Fruit fly (Drosophila melanogaster) whole organism, embryonic: ENCODE measurements around the gene CG10301.

Experiments used
- ATbp ChIP-seq: fragments of 200-800 bp; sonication (Bioruptor generic); optimal IDR thresholded peaks from 2 replicates; lab custom pipeline; 2017; ENCODE audit warnings: missing biosample characterization, mild to moderate bottlenecking, missing genetic modification characterization, missing genetic modification reagents
- Awh ChIP-seq: fragments of 200-800 bp; sonication (Bioruptor generic); IDR thresholded peaks from 2 replicates; pipeline ENCODE4, ENCODE4 v1.3.6; 2022; ENCODE audit warnings: missing biosample characterization, missing genetic modification characterization
- CG11560 ChIP-seq: fragments of 200-800 bp; sonication (Bioruptor generic); IDR thresholded peaks from 3 replicates; pipeline ENCODE4 v1.3.6; 2022; ENCODE audit warnings: missing biosample characterization, missing genetic modification characterization
- CG12155 ChIP-seq: fragments of 200-800 bp; sonication (Bioruptor generic); optimal IDR thresholded peaks from 3 replicates; lab custom pipeline; 2016; ENCODE audit warnings: missing biosample characterization, missing genetic modification characterization
- CG12744 ChIP-seq: fragments of 200-800 bp; sonication (Bioruptor generic); optimal IDR thresholded peaks from 2 replicates; lab custom pipeline; 2016; ENCODE audit warnings: missing biosample characterization, missing genetic modification characterization
- CG14667 ChIP-seq: fragments of 200-800 bp; sonication (Bioruptor generic); IDR thresholded peaks from 2 replicates; pipeline ENCODE4 v1.3.6; 2022; ENCODE audit warnings: missing biosample characterization, missing genetic modification characterization
- CG15073 ChIP-seq: fragments of 200-800 bp; sonication (Bioruptor generic); optimal IDR thresholded peaks from 2 replicates; lab custom pipeline; 2016; ENCODE audit warnings: missing biosample characterization, missing genetic modification characterization
- CG15269 ChIP-seq: fragments of 200-800 bp; sonication (Bioruptor generic); optimal IDR thresholded peaks from 2 replicates; lab custom pipeline; 2018; ENCODE audit warnings: missing biosample characterization, mild to moderate bottlenecking, missing genetic modification characterization, moderate library complexity
- CG15479 ChIP-seq: fragments of 200-800 bp; sonication (Bioruptor generic); optimal IDR thresholded peaks from 3 replicates; lab custom pipeline; 2019; ENCODE audit warnings: missing biosample characterization, mild to moderate bottlenecking, missing genetic modification characterization, moderate library complexity
- CG15696 ChIP-seq: fragments of 200-800 bp; sonication (Bioruptor generic); optimal IDR thresholded peaks from 2 replicates; lab custom pipeline; 2019; ENCODE audit warnings: missing biosample characterization, mild to moderate bottlenecking, missing genetic modification characterization, moderate library complexity
- CG1647 ChIP-seq: fragments of 200-800 bp; sonication (Bioruptor generic); optimal IDR thresholded peaks from 3 replicates; lab custom pipeline; 2016; ENCODE audit warnings: missing biosample characterization, missing genetic modification characterization
- CG16779 ChIP-seq: fragments of 200-800 bp; sonication (Bioruptor generic); IDR thresholded peaks from 2 replicates; pipeline ENCODE4 v1.3.6; 2022; ENCODE audit warnings: missing biosample characterization, missing genetic modification characterization
- CG17186 ChIP-seq: fragments of 200-800 bp; sonication (Bioruptor generic); optimal IDR thresholded peaks from 3 replicates; lab custom pipeline; 2017; ENCODE audit warnings: missing biosample characterization, missing genetic modification reagents, missing genetic modification characterization
- CG18599 ChIP-seq: fragments of 200-800 bp; sonication (Bioruptor generic); optimal IDR thresholded peaks from 3 replicates; lab custom pipeline; 2017; ENCODE audit warnings: missing biosample characterization, missing genetic modification characterization, mild to moderate bottlenecking, moderate library complexity, missing genetic modification reagents
- CG32532 ChIP-seq: fragments of 200-800 bp; sonication (Bioruptor generic); IDR thresholded peaks from 2 replicates; pipeline ENCODE4 v1.3.6; 2022; ENCODE audit warnings: missing biosample characterization, missing genetic modification characterization
- CG32767 ChIP-seq: fragments of 200-800 bp; sonication (Bioruptor generic); IDR thresholded peaks from 2 replicates; pipeline ENCODE4 v1.3.6; 2022; ENCODE audit warnings: missing biosample characterization, missing genetic modification characterization
- CG3407 ChIP-seq: fragments of 200-800 bp; sonication (Bioruptor generic); optimal IDR thresholded peaks from 2 replicates; lab custom pipeline; 2018; ENCODE audit warnings: missing biosample characterization, mild to moderate bottlenecking, missing genetic modification characterization
- CG3995 ChIP-seq: fragments of 200-800 bp; sonication (Bioruptor generic); optimal IDR thresholded peaks from 3 replicates; lab custom pipeline; 2016; ENCODE audit warnings: missing biosample characterization, missing genetic modification characterization
- CG43689 ChIP-seq: fragments of 200-800 bp; sonication (Bioruptor generic); IDR thresholded peaks from 2 replicates; pipeline ENCODE4 v1.3.6; 2022; ENCODE audit warnings: missing biosample characterization, missing genetic modification characterization
- CG5180 ChIP-seq: fragments of 200-800 bp; sonication (Bioruptor generic); optimal IDR thresholded peaks from 3 replicates; lab custom pipeline; 2017; ENCODE audit warnings: missing biosample characterization, missing genetic modification characterization, mild to moderate bottlenecking, moderate library complexity, missing genetic modification reagents
- CG6854 ChIP-seq: fragments of 200-800 bp; sonication (Bioruptor generic); optimal IDR thresholded peaks from 3 replicates; lab custom pipeline; 2017; ENCODE audit warnings: missing biosample characterization, mild to moderate bottlenecking, missing genetic modification characterization
- CG8359 ChIP-seq: fragments of 200-800 bp; sonication (Bioruptor generic); optimal IDR thresholded peaks from 2 replicates; lab custom pipeline; 2017; ENCODE audit warnings: missing biosample characterization, mild to moderate bottlenecking, missing genetic modification characterization, borderline replicate concordance
- Deaf1 ChIP-seq: fragments of 200-800 bp; optimal IDR thresholded peaks from 3 replicates; lab custom pipeline; 2019; ENCODE audit warnings: missing biosample characterization, mild to moderate bottlenecking, missing genetic modification characterization, moderate library complexity
- Dp ChIP-seq: fragments of 200-800 bp; sonication (Bioruptor generic); optimal IDR thresholded peaks from 2 replicates; lab custom pipeline; 2018; ENCODE audit warnings: missing biosample characterization, mild to moderate bottlenecking, missing genetic modification characterization, moderate library complexity
- Eip74EF ChIP-seq, 2 experiments: fragments of 200-800 bp in 1 of 2; fragments of >200 bp in 1 of 2; sonication (Bioruptor generic) in 1 of 2; optimal IDR thresholded peaks; 2 replicates each; lab custom pipeline; 2017 to 2019; ENCODE audit warnings: missing biosample characterization in 2 of 2, missing genetic modification characterization in 2 of 2, mild to moderate bottlenecking in 1 of 2, moderate library complexity in 1 of 2
- Hey ChIP-seq: fragments of 200-800 bp; sonication (Bioruptor generic); optimal IDR thresholded peaks from 3 replicates; lab custom pipeline; 2018; ENCODE audit warnings: missing biosample characterization, mild to moderate bottlenecking, missing genetic modification characterization
- HmgZ ChIP-seq: fragments of 200-800 bp; sonication (Bioruptor generic); optimal IDR thresholded peaks from 2 replicates; lab custom pipeline; 2018; ENCODE audit warnings: missing biosample characterization, mild to moderate bottlenecking, missing genetic modification characterization
- Hmr ChIP-seq: fragments of 200-800 bp; sonication (Bioruptor generic); optimal IDR thresholded peaks from 3 replicates; lab custom pipeline; 2017; ENCODE audit warnings: mild to moderate bottlenecking, missing biosample characterization, missing genetic modification reagents, missing genetic modification characterization
- Nf-YA ChIP-seq: fragments of 200-800 bp; sonication (Bioruptor generic); IDR thresholded peaks from 2 replicates; pipeline ENCODE4 v1.3.6; 2022; ENCODE audit warnings: missing biosample characterization, missing genetic modification characterization
- Sox100B ChIP-seq: fragments of 200-800 bp; sonication (Bioruptor generic); optimal IDR thresholded peaks from 3 replicates; lab custom pipeline; 2018; ENCODE audit warnings: missing biosample characterization, mild to moderate bottlenecking, missing genetic modification characterization
- Ssrp ChIP-seq: fragments of 200-800 bp; sonication (Bioruptor generic); optimal IDR thresholded peaks from 2 replicates; lab custom pipeline; 2018; ENCODE audit warnings: missing biosample characterization, mild to moderate bottlenecking, missing genetic modification characterization, moderate library complexity
- abd-A ChIP-seq: fragments of 200-800 bp; sonication (Bioruptor generic); optimal IDR thresholded peaks from 3 replicates; lab custom pipeline; 2019; ENCODE audit warnings: missing biosample characterization, mild to moderate bottlenecking, missing genetic modification characterization, moderate library complexity
- al ChIP-seq: fragments of 200-800 bp; sonication (Bioruptor generic); IDR thresholded peaks from 2 replicates; pipeline ENCODE4 v1.3.6; 2022; ENCODE audit warnings: missing biosample characterization, missing genetic modification characterization
- ap ChIP-seq: fragments of 200-800 bp; sonication (Bioruptor generic); IDR thresholded peaks from 2 replicates; pipeline ENCODE4 v1.3.6; 2022; ENCODE audit warnings: missing biosample characterization, missing genetic modification characterization
- bcd ChIP-seq: fragments of 200-800 bp; sonication (Bioruptor generic); optimal IDR thresholded peaks from 2 replicates; lab custom pipeline; 2017; ENCODE audit warnings: missing biosample characterization, mild to moderate bottlenecking, missing genetic modification characterization
- br ChIP-seq: fragments of >200 bp; optimal IDR thresholded peaks from 2 replicates; lab custom pipeline; 2017
- cato ChIP-seq: fragments of 200-800 bp; sonication (Bioruptor generic); optimal IDR thresholded peaks from 2 replicates; lab custom pipeline; 2016; ENCODE audit warnings: missing biosample characterization, missing genetic modification characterization, borderline replicate concordance
- crp ChIP-seq, 2 experiments: fragments of 200-800 bp; sonication (Bioruptor generic); optimal IDR thresholded peaks; 2 replicates in 1 of 2; 3 replicates in 1 of 2; lab custom pipeline; 2017; ENCODE audit warnings: missing biosample characterization in 2 of 2, missing genetic modification characterization in 2 of 2, mild to moderate bottlenecking in 1 of 2, moderate library complexity in 1 of 2
- dm ChIP-seq: fragments of 200-800 bp; sonication (Bioruptor generic); optimal IDR thresholded peaks from 3 replicates; lab custom pipeline; 2016; ENCODE audit warnings: missing biosample characterization, missing genetic modification characterization
- dpn ChIP-seq, 2 experiments: fragments of 200-800 bp; sonication (Bioruptor generic); optimal IDR thresholded peaks; 3 replicates each; lab custom pipeline; 2016; ENCODE audit warnings: missing biosample characterization in 2 of 2, missing genetic modification characterization in 2 of 2
- emc ChIP-seq: fragments of 200-800 bp; sonication (Bioruptor generic); optimal IDR thresholded peaks from 2 replicates; lab custom pipeline; 2016; ENCODE audit warnings: missing biosample characterization, missing genetic modification characterization
- eve ChIP-seq, 2 experiments: fragments of >200 bp; optimal IDR thresholded peaks; 2 replicates each; lab custom pipeline; 2017; ENCODE audit warnings: missing biosample characterization in 2 of 2, missing genetic modification characterization in 2 of 2
- fru ChIP-seq: fragments of >200 bp; optimal IDR thresholded peaks from 2 replicates; lab custom pipeline; 2017
- hbn ChIP-seq: fragments of 200-800 bp; sonication (Bioruptor generic); IDR thresholded peaks from 2 replicates; pipeline ENCODE4 v1.3.6; 2022; ENCODE audit warnings: missing biosample characterization, missing genetic modification characterization; ENCODE audit not compliant: partially characterized antibody
- kah ChIP-seq: fragments of 200-800 bp; sonication (Bioruptor generic); optimal IDR thresholded peaks from 2 replicates; lab custom pipeline; 2018; ENCODE audit warnings: missing biosample characterization, mild to moderate bottlenecking, missing genetic modification characterization
- klu ChIP-seq: fragments of 200-800 bp; sonication (Bioruptor generic); IDR thresholded peaks from 2 replicates; pipeline ENCODE4 v1.3.6; 2022; ENCODE audit warnings: missing biosample characterization, missing genetic modification characterization
- maf-S ChIP-seq: fragments of 200-800 bp; sonication (Bioruptor generic); optimal IDR thresholded peaks from 2 replicates; lab custom pipeline; 2016; ENCODE audit warnings: missing biosample characterization, missing genetic modification characterization
- nerfin-1 ChIP-seq: fragments of 200-800 bp; sonication (Bioruptor generic); optimal IDR thresholded peaks from 3 replicates; lab custom pipeline; 2019; ENCODE audit warnings: missing biosample characterization, mild to moderate bottlenecking, missing genetic modification characterization, moderate library complexity
- sens ChIP-seq: fragments of 200-800 bp; sonication (Bioruptor generic); peaks from one replicate; lab custom pipeline; 2016; ENCODE audit warnings: missing biosample characterization, missing genetic modification characterization
- sim ChIP-seq: fragments of 200-800 bp; sonication (Bioruptor generic); IDR thresholded peaks from 2 replicates; pipeline ENCODE4 v1.3.6; 2022; ENCODE audit warnings: missing biosample characterization, missing genetic modification characterization
- sima ChIP-seq: fragments of 200-800 bp; sonication (Bioruptor generic); optimal IDR thresholded peaks from 2 replicates; lab custom pipeline; 2016; ENCODE audit warnings: missing biosample characterization, missing genetic modification characterization

Gene CG10301

DNA sequence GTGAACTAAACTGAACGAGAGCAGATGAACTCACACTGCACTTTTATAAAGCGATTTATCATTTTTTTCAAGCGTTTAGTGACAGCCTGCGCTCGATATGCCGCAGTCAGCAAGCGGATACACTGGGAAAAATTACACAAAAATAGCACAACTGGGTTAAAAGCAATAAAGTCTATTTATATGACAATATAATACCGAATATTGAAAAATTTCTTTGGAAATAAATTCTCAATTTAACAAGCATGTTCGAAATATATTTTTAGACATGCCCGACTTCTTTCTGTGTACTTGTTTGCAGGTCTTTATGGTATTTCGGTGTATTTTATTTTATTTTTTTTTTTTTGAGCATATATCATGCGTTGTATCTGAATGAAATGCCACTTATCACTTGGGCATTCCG is 3.9 kb downstream of the CG10301 start (continued):
- TF ChIP-seq sens (GFP tag; lab: Kevin White, UChicago) (peak; percentile 97), fru (lab: Kevin White, UChicago) (no peak), sim (GFP tag; lab: Robert Waterston, UW) (no peak), Nf-YA (peak; percentile 36; the same call in 1 of the 2 replicates), kah (GFP tag; lab: Kevin White, UChicago) (peak; percentile 38), CG15696 (tag; lab: Kevin White, UChicago) (peak; percentile 75), Hey (tag; lab: Kevin White, UChicago) (no peak), CG15269 (tag; lab: Kevin White, UChicago) (peak; percentile 76), CG12744 (GFP tag; lab: Kevin White, UChicago) (peak; percentile 18), emc (no peak), dm (GFP tag; lab: Kevin White, UChicago) (no peak), klu (GFP tag; lab: Robert Waterston, UW) (peak; percentile 37; the same call in 1 of the 2 replicates), CG18599 (peak; percentile 34), ap (GFP tag; lab: Robert Waterston, UW) (peak; percentile 51), Hmr (GFP tag; lab: Kevin White, UChicago) (peak; percentile 1), Ssrp (peak; percentile 71), CG6854 (GFP tag; lab: Kevin White, UChicago) (no peak), nerfin-1 (tag; lab: Kevin White, UChicago) (peak; percentile 47), CG15479 (GFP tag; lab: Kevin White, UChicago) (no peak), CG14667 (GFP tag; lab: Robert Waterston, UW) (peak; percentile 31), CG3995 (no peak), CG43689 (peak; percentile 27; the same call in 1 of the 2 replicates), bcd (GFP tag; lab: Kevin White, UChicago) (peak; percentile 47), eve (GFP tag; optimal IDR thresholded peaks at IDR 0.05; lab: Kevin White, UChicago) (peak in 1 of 2 experiments; percentile 64), CG32532 (GFP tag; lab: Robert Waterston, UW) (no peak), Dp (GFP tag; lab: Kevin White, UChicago) (no peak), CG12155 (GFP tag; lab: Kevin White, UChicago) (peak; percentile 50), CG32767 (GFP tag; lab: Robert Waterston, UW) (0 out of 2 replicates have a peak, but pooled peaks have one; percentile 26), abd-A (no peak), CG15073 (no peak), HmgZ (tag; lab: Kevin White, UChicago) (no peak), crp (GFP tag; optimal IDR thresholded peaks at IDR 0.05; lab: Kevin White, UChicago) (no peak), CG8359 (GFP tag; lab: Kevin White, UChicago) (no peak), Sox100B (GFP tag; lab: Kevin White, UChicago) (peak; percentile 57), br (lab: Kevin White, UChicago) (no peak), dpn (GFP tag; optimal IDR thresholded peaks at IDR 0.05; lab: Kevin White, UChicago) (peak; percentile 47 to 65), hbn (GFP tag; lab: Robert Waterston, UW) (no peak), CG3407 (peak; percentile 60), CG5180 (GFP tag; lab: Kevin White, UChicago) (no peak), CG17186 (GFP tag; lab: Kevin White, UChicago) (no peak), Deaf1 (tag; lab: Kevin White, UChicago) (peak; percentile 4), maf-S (GFP tag; lab: Kevin White, UChicago) (peak; percentile 45), Eip74EF (GFP tag; optimal IDR thresholded peaks at IDR 0.05; lab: Kevin White, UChicago) (peak in 1 of 2 experiments; percentile 48), Awh (GFP tag; lab: Robert Waterston, UW) (peak; percentile 60; the same call in 1 of the 2 replicates), al (GFP tag; lab: Robert Waterston, UW) (no peak), cato (peak; percentile 26), ATbp (GFP tag; lab: Kevin White, UChicago) (peak; percentile 59), CG1647 (peak; percentile 12), CG16779 (GFP tag; lab: Robert Waterston, UW) (no peak), CG11560 (tag; lab: Robert Waterston, UW) (no peak), sima (GFP tag; lab: Kevin White, UChicago) (no peak)
